Worm (Caenorhabditis elegans) whole organism, L1 larva: ENCODE results near the gene cest-25.

Experiments
- C34B4.2 ChIP-seq: sonication (generic microtip); optimal IDR thresholded peaks from 2 replicates; lab custom pipeline; 2017; ENCODE audit warnings: mild to moderate bottlenecking, missing genetic modification characterization, missing compliant biosample characterization
- F16B12.6 ChIP-seq: fragments of 150-350 bp; optimal IDR thresholded peaks from 2 replicates; lab custom pipeline; 2014; ENCODE audit warnings: missing biosample characterization, missing genetic modification characterization
- aha-1 ChIP-seq: fragments of 150-350 bp; optimal IDR thresholded peaks from 2 replicates; lab custom pipeline; 2014; ENCODE audit warnings: missing biosample characterization, missing genetic modification characterization
- alr-1 ChIP-seq: fragments of 200-800 bp; sonication (Bioruptor generic); optimal IDR thresholded peaks from 2 replicates; lab custom pipeline; 2018; ENCODE audit warnings: borderline replicate concordance, mild to moderate bottlenecking, missing genetic modification characterization, missing compliant biosample characterization
- blmp-1 ChIP-seq: fragments of 150-350 bp; optimal IDR thresholded peaks from 2 replicates; lab custom pipeline; 2014; ENCODE audit warnings: missing biosample characterization, missing genetic modification characterization
- ceh-8 ChIP-seq: fragments of 200-800 bp; sonication (Bioruptor generic); optimal IDR thresholded peaks from 2 replicates; lab custom pipeline; 2018; ENCODE audit warnings: mild to moderate bottlenecking, missing genetic modification characterization, moderate library complexity, missing compliant biosample characterization
- ceh-82 ChIP-seq, 3 experiments: fragments of 150-350 bp in 1 of 3; sonication (generic microtip) in 2 of 3; optimal IDR thresholded peaks; 2 replicates each; lab custom pipeline; 2014 to 2017; ENCODE audit warnings: missing biosample characterization in 3 of 3, missing genetic modification characterization in 3 of 3
- ces-1 ChIP-seq: fragments of 150-350 bp; optimal IDR thresholded peaks from 2 replicates; lab custom pipeline; 2014; ENCODE audit warnings: missing biosample characterization, missing genetic modification reagents, missing genetic modification characterization
- dpl-1 ChIP-seq, 3 experiments: fragments of 150-350 bp in 2 of 3; sonication (generic microtip) in 1 of 3; optimal IDR thresholded peaks; 2 replicates each; lab custom pipeline; 2014 to 2017; ENCODE audit warnings: missing biosample characterization in 3 of 3, missing genetic modification characterization in 3 of 3, missing genetic modification reagents in 3 of 3
- dsc-1 ChIP-seq: sonication (generic microtip); optimal IDR thresholded peaks from 2 replicates; lab custom pipeline; 2016; ENCODE audit warnings: mild to moderate bottlenecking, missing genetic modification characterization, missing compliant biosample characterization
- efl-1 ChIP-seq, 4 experiments: fragments of 150-350 bp; optimal IDR thresholded peaks in 3 of 4; peaks in 1 of 4; 1 replicate in 1 of 4; 2 replicates in 3 of 4; lab custom pipeline; 2014; ENCODE audit warnings: missing biosample characterization in 2 of 4, missing genetic modification characterization in 2 of 4, missing genetic modification reagents in 2 of 4
- elt-2 ChIP-seq: sonication (generic microtip); optimal IDR thresholded peaks from 2 replicates; lab custom pipeline; 2016; ENCODE audit warnings: missing genetic modification characterization, mild to moderate bottlenecking, inconsistent platforms, missing compliant biosample characterization, missing genetic modification reagents
- fkh-10 ChIP-seq: sonication (generic microtip); optimal IDR thresholded peaks from 2 replicates; lab custom pipeline; 2017; ENCODE audit warnings: missing biosample characterization, missing genetic modification reagents, missing genetic modification characterization
- fkh-4 ChIP-seq: sonication (generic microtip); optimal IDR thresholded peaks from 2 replicates; lab custom pipeline; 2016; ENCODE audit warnings: missing compliant biosample characterization, missing genetic modification characterization, borderline replicate concordance
- fos-1 ChIP-seq: fragments of 150-350 bp; optimal IDR thresholded peaks from 2 replicates; lab custom pipeline; 2014; ENCODE audit warnings: missing biosample characterization, missing genetic modification characterization
- lin-15B ChIP-seq: fragments of 150-350 bp; sonication (generic microtip); optimal IDR thresholded peaks from 3 replicates; lab custom pipeline; 2014; ENCODE audit warnings: missing biosample characterization, missing genetic modification characterization
- lin-35 ChIP-seq, 2 experiments: fragments of 150-350 bp; optimal IDR thresholded peaks; 2 replicates each; lab custom pipeline; 2014; ENCODE audit warnings: missing biosample characterization in 2 of 2, missing genetic modification characterization in 2 of 2, missing genetic modification reagents in 2 of 2
- lsy-2 ChIP-seq, 2 experiments: fragments of 150-350 bp; optimal IDR thresholded peaks; 2 replicates each; lab custom pipeline; 2014; ENCODE audit warnings: missing biosample characterization in 2 of 2, missing genetic modification characterization in 2 of 2
- mab-9 ChIP-seq: fragments of 200-800 bp; sonication (Bioruptor generic); IDR thresholded peaks from 2 replicates; pipeline ENCODE4 v1.3.6; 2022; ENCODE audit warnings: missing genetic modification reagents, missing genetic modification characterization, missing compliant biosample characterization
- mdl-1 ChIP-seq, 2 experiments: fragments of 150-350 bp; optimal IDR thresholded peaks; 2 replicates each; lab custom pipeline; 2014 to 2017; ENCODE audit warnings: missing biosample characterization in 2 of 2, missing genetic modification characterization in 2 of 2, inconsistent platforms in 1 of 2
- mef-2 ChIP-seq: fragments of 150-350 bp; optimal IDR thresholded peaks from 2 replicates; lab custom pipeline; 2014; ENCODE audit warnings: missing biosample characterization, missing genetic modification characterization
- mep-1 ChIP-seq: fragments of 150-350 bp; optimal IDR thresholded peaks from 2 replicates; lab custom pipeline; 2014; ENCODE audit warnings: missing biosample characterization, missing genetic modification characterization
- nhr-12 ChIP-seq: sonication (generic microtip); optimal IDR thresholded peaks from 2 replicates; lab custom pipeline; 2017; ENCODE audit warnings: missing biosample characterization, missing genetic modification characterization
- nhr-237 ChIP-seq: fragments of 150-350 bp; optimal IDR thresholded peaks from 2 replicates; lab custom pipeline; 2014; ENCODE audit warnings: missing biosample characterization, missing genetic modification characterization
- nhr-47 ChIP-seq: sonication (generic microtip); optimal IDR thresholded peaks from 2 replicates; lab custom pipeline; 2016; ENCODE audit warnings: mild to moderate bottlenecking, missing genetic modification characterization, moderate library complexity, missing compliant biosample characterization
- nhr-71 ChIP-seq: sonication (generic microtip); optimal IDR thresholded peaks from 2 replicates; lab custom pipeline; 2016; ENCODE audit warnings: mild to moderate bottlenecking, missing genetic modification characterization, moderate library complexity, missing compliant biosample characterization
- nhr-76 ChIP-seq: sonication (generic microtip); optimal IDR thresholded peaks from 2 replicates; lab custom pipeline; 2017; ENCODE audit warnings: missing biosample characterization, missing genetic modification characterization
- pag-3 ChIP-seq: sonication (generic microtip); optimal IDR thresholded peaks from 2 replicates; lab custom pipeline; 2017; ENCODE audit warnings: missing genetic modification characterization, mild to moderate bottlenecking, missing compliant biosample characterization, antibody characterized with exemption, borderline replicate concordance; ENCODE audit not compliant: insufficient read depth
- pax-3 ChIP-seq: fragments of 200-800 bp; sonication (Bioruptor generic); optimal IDR thresholded peaks from 2 replicates; lab custom pipeline; 2018; ENCODE audit warnings: mild to moderate bottlenecking, missing genetic modification characterization, moderate library complexity, missing compliant biosample characterization
- skn-1 ChIP-seq: fragments of 150-350 bp; optimal IDR thresholded peaks from 2 replicates; lab custom pipeline; 2014; ENCODE audit warnings: missing biosample characterization, missing genetic modification characterization
- tlp-1 ChIP-seq: fragments of 150-350 bp; optimal IDR thresholded peaks from 2 replicates; lab custom pipeline; 2014; ENCODE audit warnings: missing biosample characterization, missing genetic modification characterization
- unc-130 ChIP-seq: fragments of 150-350 bp; optimal IDR thresholded peaks from 2 replicates; lab custom pipeline; 2017; ENCODE audit warnings: missing biosample characterization, missing genetic modification characterization, inconsistent platforms
- xbp-1 ChIP-seq: sonication (generic microtip); optimal IDR thresholded peaks from 2 replicates; lab custom pipeline; 2016; ENCODE audit warnings: missing genetic modification characterization, missing compliant biosample characterization
- ztf-11 ChIP-seq, 2 experiments: sonication (generic microtip); optimal IDR thresholded peaks; 2 replicates each; lab custom pipeline; 2016 to 2017; ENCODE audit warnings: missing genetic modification characterization in 2 of 2, missing biosample characterization in 1 of 2, missing compliant biosample characterization in 1 of 2
- ztf-4 ChIP-seq: fragments of 150-350 bp; optimal IDR thresholded peaks from 2 replicates; lab custom pipeline; 2014; ENCODE audit warnings: missing biosample characterization, missing genetic modification characterization

The cest-25 gene

ce11 chrIII:2725221-2726203, 13.8 kb downstream of the cest-25 start, which contains the start of gene cosa-1:
cosa-1 (plus strand) TSS chrIII:2726116.
- no peak for TF ChIP-seq alr-1 (tag; lab: Kevin White, UChicago)
- TF ChIP-seq mep-1, result peak; percentile 5
- no peak for TF ChIP-seq fkh-4 (tag; lab: Kevin White, UChicago)
- peak; percentile 75 for TF ChIP-seq F16B12.6
- no peak for TF ChIP-seq mdl-1 (tag; optimal IDR thresholded peaks at IDR 0.05; lab: Kevin White, UChicago)
- TF ChIP-seq efl-1 (optimal IDR thresholded peaks at IDR 0.05; lab: Kevin White, UChicago), result peak in 1 of 2 experiments; percentile 13
- TF ChIP-seq efl-1 (GFP tag; optimal IDR thresholded peaks at IDR 0.05 in 1 of 2; lab: Kevin White, UChicago), result peak; percentile 0 to 50
- TF ChIP-seq nhr-71 (tag; lab: Kevin White, UChicago), result no peak
- TF ChIP-seq lsy-2 (tag; optimal IDR thresholded peaks at IDR 0.05; lab: Kevin White, UChicago), result peak in 1 of 2 experiments; percentile 18
- TF ChIP-seq unc-130 (tag; lab: Kevin White, UChicago), result peak; percentile 7
- TF ChIP-seq ces-1, result no peak
- peak in 1 of 2 experiments; percentile 12 for TF ChIP-seq lin-35 (GFP tag; optimal IDR thresholded peaks at IDR 0.05; lab: Kevin White, UChicago)
- TF ChIP-seq blmp-1 (tag; lab: Kevin White, UChicago), result peak; percentile 9
- peak in 1 of 3 experiments; percentile 38 for TF ChIP-seq dpl-1 (GFP tag; optimal IDR thresholded peaks at IDR 0.05; lab: Kevin White, UChicago)
- peak; percentile 6 for TF ChIP-seq fos-1 (tag; lab: Kevin White, UChicago)

ce11 chrIII:2724992-2725220, 14.4 kb downstream of the cest-25 start, which contains the start of gene Y71H2AM.11:
Y71H2AM.11 (minus strand) TSS chrIII:2725092.
- TF ChIP-seq mab-9 (GFP tag; lab: Robert Waterston, UW), result no peak
- TF ChIP-seq dsc-1 (tag; lab: Kevin White, UChicago), result no peak
- TF ChIP-seq nhr-237 (tag; lab: Kevin White, UChicago), result no peak
- no peak for TF ChIP-seq ceh-8 (GFP tag; lab: Kevin White, UChicago)
- no peak for TF ChIP-seq ztf-4 (tag; lab: Kevin White, UChicago)
- TF ChIP-seq fkh-10 (GFP tag; lab: Kevin White, UChicago), result no peak
- TF ChIP-seq lsy-2 (tag; optimal IDR thresholded peaks at IDR 0.05; lab: Kevin White, UChicago), result no peak
- TF ChIP-seq pax-3 (tag; lab: Kevin White, UChicago), result no peak
- TF ChIP-seq aha-1 (tag; lab: Kevin White, UChicago), result no peak
- TF ChIP-seq nhr-76 (tag; lab: Kevin White, UChicago), result no peak
- TF ChIP-seq nhr-47 (tag; lab: Kevin White, UChicago), result no peak
- TF ChIP-seq mdl-1 (tag; optimal IDR thresholded peaks at IDR 0.05; lab: Kevin White, UChicago), result no peak
- TF ChIP-seq nhr-12 (tag; lab: Kevin White, UChicago), result no peak
- TF ChIP-seq lin-15B (tag; lab: Kevin White, UChicago), result no peak
- TF ChIP-seq ceh-82 (tag; optimal IDR thresholded peaks at IDR 0.05; lab: Kevin White, UChicago), result no peak
- TF ChIP-seq mef-2 (tag; lab: Kevin White, UChicago), result no peak
- no peak for TF ChIP-seq elt-2
- no peak for TF ChIP-seq skn-1 (tag; lab: Kevin White, UChicago)
- TF ChIP-seq pag-3, result no peak
- no peak for TF ChIP-seq xbp-1 (tag; lab: Kevin White, UChicago)

- TF ChIP-seq ztf-11 (tag; optimal IDR thresholded peaks at IDR 0.05; lab: Kevin White, UChicago), result no peak
- no peak for TF ChIP-seq C34B4.2 (tag; lab: Kevin White, UChicago)
- no peak for TF ChIP-seq lsy-2 (tag; optimal IDR thresholded peaks at IDR 0.05; lab: Kevin White, UChicago)
- TF ChIP-seq tlp-1 (tag; lab: Kevin White, UChicago), result no peak
Measured at ce11 chrIII:2716514-2716913, 22.8 kb downstream of the cest-25 start, which contains the start of gene tmem-132. tmem-132 (minus strand) TSS chrIII:2716614.
